Worm (Caenorhabditis elegans): ENCODE results near the gene comt-4.

comt-4 gene

DNA sequence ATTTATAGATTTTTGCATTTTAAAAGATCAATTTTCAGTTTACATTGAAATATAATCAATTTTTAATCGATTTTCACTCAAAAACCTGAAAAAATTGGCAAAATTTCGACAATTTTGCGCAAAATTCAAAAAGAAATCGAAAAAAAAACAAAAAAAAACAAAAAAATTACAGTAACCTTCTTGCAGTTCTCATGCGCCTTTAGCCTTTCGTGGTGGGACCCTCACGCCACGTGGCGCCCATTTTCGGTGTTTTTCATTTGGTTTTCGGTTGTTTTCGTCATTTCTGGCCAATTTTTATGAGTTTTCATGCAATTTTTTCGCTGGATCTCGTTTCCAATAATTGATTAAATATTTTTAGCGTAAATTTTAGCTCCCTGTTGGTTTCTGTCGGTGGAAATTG lies 17.4 kb upstream of the comt-4 start:
- TF ChIP-seq dao-5 (tag; optimal IDR thresholded peaks at IDR 0.05): no peak
- TF ChIP-seq W03F9.2 (tag; optimal IDR thresholded peaks at IDR 0.05): peak; percentile 44
- TF ChIP-seq him-1 (tag; optimal IDR thresholded peaks at IDR 0.05): no peak

DNA sequence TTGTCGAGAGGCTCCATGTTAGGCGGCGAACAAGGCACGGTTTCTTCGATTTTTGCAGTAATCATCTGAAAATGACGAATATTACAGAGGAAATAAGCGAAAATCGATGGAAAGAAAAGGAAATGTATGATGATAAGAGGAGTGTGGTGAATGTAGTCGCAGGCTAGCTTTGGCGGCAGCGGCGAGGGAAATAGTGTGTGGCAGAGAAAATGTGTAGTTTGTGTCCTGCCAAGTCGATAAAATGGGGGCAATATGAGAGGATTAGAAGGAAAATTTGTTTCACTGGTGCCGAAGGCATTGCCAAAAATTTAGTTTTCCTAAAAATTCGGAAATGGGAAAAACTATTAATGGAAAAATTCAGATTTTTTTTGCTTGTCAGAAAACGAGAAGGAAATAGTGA lies 16.8 kb upstream of the comt-4 start, which contains the start of gene nhr-86:
Gene nhr-86 (minus strand): TSS at position 71 of the 400 bp plus-strand sequence.
- TF ChIP-seq W03F9.2 (tag; optimal IDR thresholded peaks at IDR 0.05): no peak
- TF ChIP-seq him-1 (tag; optimal IDR thresholded peaks at IDR 0.05): no peak
- TF ChIP-seq dao-5 (tag; optimal IDR thresholded peaks at IDR 0.05): no peak

- TF ChIP-seq dao-5 (tag; optimal IDR thresholded peaks at IDR 0.05): no peak
- TF ChIP-seq W03F9.2 (tag; optimal IDR thresholded peaks at IDR 0.05): no peak
- TF ChIP-seq him-1 (tag; optimal IDR thresholded peaks at IDR 0.05): no peak
Measured at ce11 chrV:2057324-2057723, 7.3 kb upstream of the comt-4 start, which contains the start of gene comt-3. TSS of gene comt-3 (plus strand) at chrV:2057537.

- TF ChIP-seq dao-5 (tag; optimal IDR thresholded peaks at IDR 0.05) (no peak), W03F9.2 (tag; optimal IDR thresholded peaks at IDR 0.05) (no peak), him-1 (tag; optimal IDR thresholded peaks at IDR 0.05) (no peak)
Measured at ce11 chrV:2055765-2056504, 6.0 kb upstream of the comt-4 start.

DNA sequence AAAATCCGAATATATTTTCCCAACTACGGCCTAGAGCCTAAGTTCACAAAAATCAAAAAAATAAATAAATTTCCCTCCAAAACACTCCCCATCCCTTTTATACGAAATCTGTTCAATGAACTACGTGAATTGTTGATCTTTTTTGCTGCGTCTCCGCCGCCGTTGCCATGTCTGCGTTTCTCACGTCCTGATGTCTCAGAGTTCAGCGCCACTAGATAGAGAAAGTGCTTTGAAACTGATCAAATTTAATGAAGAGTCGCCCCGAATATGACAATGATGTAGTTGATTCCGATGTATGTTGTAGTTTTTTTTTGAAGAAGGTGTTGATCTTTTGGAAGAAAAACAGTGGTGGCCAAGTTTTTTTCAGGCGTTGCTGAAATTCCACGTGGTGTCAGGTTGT lies 4.3 kb upstream of the comt-4 start:
- no peak for TF ChIP-seq dao-5 (tag; optimal IDR thresholded peaks at IDR 0.05)
- no peak for TF ChIP-seq him-1 (tag; optimal IDR thresholded peaks at IDR 0.05)
- no peak for TF ChIP-seq W03F9.2 (tag; optimal IDR thresholded peaks at IDR 0.05)

- no peak for TF ChIP-seq him-1 (tag; optimal IDR thresholded peaks at IDR 0.05)
Measured at ce11 chrV:2053509-2053908, 3.5 kb upstream of the comt-4 start, which contains the start of gene comt-5. TSS of gene comt-5 (minus strand) at chrV:2053609.

DNA sequence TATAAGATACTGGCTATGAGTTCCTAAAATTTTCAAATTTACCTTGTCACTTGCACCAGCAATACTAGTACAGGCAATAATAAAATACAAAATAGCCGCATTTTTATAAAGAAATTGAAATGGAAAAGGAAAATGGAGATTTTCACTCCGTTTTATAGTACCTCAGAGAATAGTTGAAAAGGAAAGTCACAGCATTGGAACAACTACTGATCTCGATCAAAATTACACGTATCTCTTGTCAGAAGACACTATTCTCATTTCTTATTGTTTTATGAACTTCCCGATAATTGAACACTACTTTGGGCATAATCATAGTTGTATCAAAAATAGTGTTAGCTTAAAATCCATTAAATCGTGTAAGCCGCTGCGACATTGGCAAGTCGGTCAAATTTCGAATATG lies 1.5 kb upstream of the comt-4 start, which contains the start of gene Y40B10A.11:
Gene Y40B10A.11 (minus strand): TSS at position 101 of the 400 bp plus-strand sequence.
- no peak for TF ChIP-seq W03F9.2 (tag; optimal IDR thresholded peaks at IDR 0.05)
- no peak for TF ChIP-seq dao-5 (tag; optimal IDR thresholded peaks at IDR 0.05)
- TF ChIP-seq him-1 (tag; optimal IDR thresholded peaks at IDR 0.05): no peak

DNA sequence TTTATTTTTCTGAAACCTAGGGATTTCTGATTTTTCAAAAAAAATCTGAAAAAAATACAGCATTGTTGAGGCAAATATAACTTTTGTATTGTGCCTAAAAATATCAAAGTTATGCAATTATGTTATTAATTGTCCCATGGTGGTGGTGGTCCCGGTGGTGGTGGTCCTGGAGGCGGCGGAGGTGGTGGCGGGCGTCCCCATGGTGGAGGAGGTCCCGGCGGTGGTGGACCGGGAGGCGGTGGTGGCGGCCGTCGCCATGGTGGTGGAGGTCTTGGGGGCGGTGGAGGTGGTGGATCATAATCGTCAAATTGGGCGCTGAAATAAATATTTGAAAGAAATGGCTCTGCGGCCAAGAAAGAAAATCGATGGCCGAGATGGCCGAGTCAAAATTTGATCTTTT lies 805 bp upstream of the comt-4 start:
- no peak for TF ChIP-seq W03F9.2 (tag; optimal IDR thresholded peaks at IDR 0.05)
- TF ChIP-seq dao-5 (tag; optimal IDR thresholded peaks at IDR 0.05): no peak
- TF ChIP-seq him-1 (tag; optimal IDR thresholded peaks at IDR 0.05): no peak

DNA sequence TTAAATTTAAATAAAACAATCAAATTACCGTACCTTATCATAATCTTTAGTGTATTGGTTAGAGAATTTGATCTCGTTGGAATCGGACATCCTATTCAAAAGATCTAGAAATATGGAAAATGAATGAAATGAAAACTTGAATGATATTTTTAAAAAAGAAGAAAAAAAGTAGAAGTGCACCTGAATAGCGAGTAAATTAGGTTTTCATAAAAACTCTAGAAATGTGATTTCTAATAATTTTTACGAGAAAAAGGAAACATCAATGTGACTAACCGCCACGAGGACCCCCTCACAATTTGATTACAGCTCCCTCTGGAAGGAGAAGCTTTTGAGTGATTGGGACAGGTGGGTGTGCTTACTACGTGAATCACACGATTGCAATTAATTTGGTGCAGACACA lies 4.0 kb downstream of the comt-4 start, which contains the start of gene Y40B10A.5:
Gene Y40B10A.5 (minus strand): TSS at position 101 of the 400 bp plus-strand sequence.
- TF ChIP-seq dao-5 (tag; optimal IDR thresholded peaks at IDR 0.05): no peak
- TF ChIP-seq him-1 (tag; optimal IDR thresholded peaks at IDR 0.05): no peak
- TF ChIP-seq W03F9.2 (tag; optimal IDR thresholded peaks at IDR 0.05): no peak

DNA sequence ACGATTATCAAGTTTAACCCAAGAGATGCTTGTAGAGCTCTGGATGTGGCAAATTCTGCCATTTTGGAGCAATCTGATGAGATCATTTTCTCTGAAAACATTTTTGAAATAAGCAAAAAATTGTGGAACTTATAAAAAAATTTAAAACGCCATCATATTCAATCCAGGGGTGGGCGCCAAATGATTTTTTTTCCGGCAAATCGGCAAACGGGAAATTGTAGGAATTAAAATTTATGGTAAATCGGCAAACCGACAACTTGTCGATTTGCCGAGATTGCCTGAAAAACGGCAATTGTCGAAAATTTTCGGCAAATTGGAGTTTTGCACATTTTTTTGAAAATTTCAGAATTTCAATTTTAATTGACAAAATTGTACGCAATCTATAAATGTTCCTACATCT lies 14.4 kb downstream of the comt-4 start, which contains the start of gene srab-23:
Gene srab-23 (minus strand): TSS at position 101 of the 400 bp plus-strand sequence.
- no peak for TF ChIP-seq W03F9.2 (tag; optimal IDR thresholded peaks at IDR 0.05)
- TF ChIP-seq him-1 (tag; optimal IDR thresholded peaks at IDR 0.05): no peak
- no peak for TF ChIP-seq dao-5 (tag; optimal IDR thresholded peaks at IDR 0.05)

- TF ChIP-seq W03F9.2 (tag; optimal IDR thresholded peaks at IDR 0.05): no peak
- TF ChIP-seq dao-5 (tag; optimal IDR thresholded peaks at IDR 0.05): no peak
- TF ChIP-seq him-1 (tag; optimal IDR thresholded peaks at IDR 0.05): no peak
Measured at ce11 chrV:2031454-2031853, 18.5 kb downstream of the comt-4 start, which contains the start of gene hil-6. TSS of gene hil-6 (minus strand) at chrV:2031554.

ce11 chrV:2030661-2031060 lies 19.3 kb downstream of the comt-4 start:
- TF ChIP-seq W03F9.2 (tag; optimal IDR thresholded peaks at IDR 0.05) (no peak), dao-5 (tag; optimal IDR thresholded peaks at IDR 0.05) (no peak), him-1 (tag; optimal IDR thresholded peaks at IDR 0.05) (no peak)

- TF ChIP-seq W03F9.2 (tag; optimal IDR thresholded peaks at IDR 0.05): no peak
- TF ChIP-seq dao-5 (tag; optimal IDR thresholded peaks at IDR 0.05): no peak
- TF ChIP-seq him-1 (tag; optimal IDR thresholded peaks at IDR 0.05): no peak
Measured at ce11 chrV:2029877-2030276, 20.1 kb downstream of the comt-4 start, which contains the start of gene F59A7.12. TSS of gene F59A7.12 (plus strand) at chrV:2030177.

- TF ChIP-seq him-1 (tag; optimal IDR thresholded peaks at IDR 0.05) (no peak), dao-5 (tag; optimal IDR thresholded peaks at IDR 0.05) (no peak), W03F9.2 (tag; optimal IDR thresholded peaks at IDR 0.05) (no peak)
Measured at ce11 chrV:2027787-2028186, 22.2 kb downstream of the comt-4 start, which contains the start of gene srab-13. TSS of gene srab-13 (minus strand) at chrV:2027887.
